Worm (Caenorhabditis elegans): ENCODE data around the gene sod-5.

DNA sequence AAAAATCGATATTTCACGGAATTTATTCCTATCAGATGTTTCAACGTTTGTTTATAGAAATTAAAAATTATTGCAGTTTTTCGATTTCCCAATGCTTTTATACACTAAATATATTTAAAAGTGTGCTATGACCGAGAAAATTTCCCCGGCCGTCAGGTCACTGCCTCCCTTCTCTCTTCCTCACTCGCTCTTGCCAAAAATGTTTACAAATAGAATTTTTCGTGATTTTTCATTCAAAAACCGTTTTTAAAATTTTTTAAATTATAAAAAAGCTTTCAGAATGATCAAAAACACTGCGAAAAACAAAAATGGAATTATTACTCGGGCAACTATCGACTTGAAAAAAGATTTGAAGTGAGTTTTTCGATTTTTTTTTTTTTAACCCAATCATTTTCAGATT, 43.4 kb downstream of the sod-5 start, which contains the start of the genes T12C9.7 and vps-18:
- no peak for TF ChIP-seq mcd-1 (GFP tag; IDR thresholded peaks at IDR 0.05)
- no peak for TF ChIP-seq hmg-1.2 (GFP tag; IDR thresholded peaks at IDR 0.05)
- TF ChIP-seq B0336.3 (GFP tag; IDR thresholded peaks at IDR 0.05) = no peak
- TF ChIP-seq lag-1 (GFP tag; IDR thresholded peaks at IDR 0.05) = no peak
- no peak for TF ChIP-seq lin-54 (GFP tag; optimal IDR thresholded peaks at IDR 0.05)
- no peak for TF ChIP-seq ztf-6 (GFP tag; IDR thresholded peaks at IDR 0.05)
- no peak for TF ChIP-seq efl-1 (GFP tag; optimal IDR thresholded peaks at IDR 0.05)
- no peak for TF ChIP-seq ccch-3 (GFP tag; optimal IDR thresholded peaks at IDR 0.05)
